Fruit fly (Drosophila melanogaster): ENCODE measurements around the gene CG2162.

The CG2162 gene

dm6 chr3L:3034779-3035643 is at the start of gene CG2162 (continued):
- TF ChIP-seq sisA (GFP tag; IDR thresholded peaks at IDR 0.05), result no peak
- no peak for TF ChIP-seq Hmr (GFP tag; optimal IDR thresholded peaks at IDR 0.05)
- no peak for TF ChIP-seq bsh (GFP tag; optimal IDR thresholded peaks at IDR 0.05)
- peak; percentile 31 for TF ChIP-seq Sry-δ (GFP tag; optimal IDR thresholded peaks at IDR 0.05)
- no peak for TF ChIP-seq oc (tag; optimal IDR thresholded peaks at IDR 0.05)
- TF ChIP-seq CG9876 (GFP tag; optimal IDR thresholded peaks at IDR 0.05), result no peak
- peak; percentile 22 for TF ChIP-seq CG1603 (tag; optimal IDR thresholded peaks at IDR 0.05)
- no peak for TF ChIP-seq Ets65A (GFP tag)
- TF ChIP-seq CG11560 (tag; IDR thresholded peaks at IDR 0.05), result no peak
- no peak for TF ChIP-seq NC2α (GFP tag; optimal IDR thresholded peaks at IDR 0.05)
- TF ChIP-seq bigmax (GFP tag; optimal IDR thresholded peaks at IDR 0.05), result no peak
- TF ChIP-seq CG10147 (GFP tag; optimal IDR thresholded peaks at IDR 0.05), result peak; percentile 36
- TF ChIP-seq HLH4C (GFP tag; IDR thresholded peaks at IDR 0.05; ENCODE audit: partially characterized antibody), result no peak
- no peak for TF ChIP-seq CG13624 (GFP tag; optimal IDR thresholded peaks at IDR 0.05)
- no peak for TF ChIP-seq Mes4 (GFP tag; optimal IDR thresholded peaks at IDR 0.05)
- TF ChIP-seq abd-A (tag; optimal IDR thresholded peaks at IDR 0.05), result no peak
- no peak for TF ChIP-seq sc (optimal IDR thresholded peaks at IDR 0.05)
- no peak for TF ChIP-seq sc (GFP tag; optimal IDR thresholded peaks at IDR 0.05)
- no peak for TF ChIP-seq cato (GFP tag; optimal IDR thresholded peaks at IDR 0.05; ENCODE audit: borderline replicate concordance)
- no peak for TF ChIP-seq ash1 (GFP tag; optimal IDR thresholded peaks at IDR 0.05)
- TF ChIP-seq Bgb (GFP tag; IDR thresholded peaks at IDR 0.05; ENCODE audit: partially characterized antibody), result peak; percentile 59
- peak; percentile 41 for TF ChIP-seq bbx (GFP tag; IDR thresholded peaks at IDR 0.05; ENCODE audit: partially characterized antibody)
- no peak for TF ChIP-seq CG8290 (GFP tag; optimal IDR thresholded peaks at IDR 0.05)
- TF ChIP-seq CG8290 (tag; optimal IDR thresholded peaks at IDR 0.05), result no peak
- no peak; the same call in 1 of the 2 replicates for TF ChIP-seq Adf1 (GFP tag; IDR thresholded peaks at IDR 0.05)
- peak; percentile 12 for TF ChIP-seq YL-1 (GFP tag; optimal IDR thresholded peaks at IDR 0.05)
- no peak for TF ChIP-seq zf30C (GFP tag; optimal IDR thresholded peaks at IDR 0.05)
- no peak for TF ChIP-seq CG6175 (GFP tag; IDR thresholded peaks at IDR 0.05)
- peak; percentile 7 for TF ChIP-seq CG12659 (GFP tag; optimal IDR thresholded peaks at IDR 0.05)
- no peak for TF ChIP-seq CG3281 (GFP tag; optimal IDR thresholded peaks at IDR 0.05)
- TF ChIP-seq dati (GFP tag; IDR thresholded peaks at IDR 0.05), result no peak
- no peak for TF ChIP-seq Eip74EF (GFP tag; optimal IDR thresholded peaks at IDR 0.05)
- TF ChIP-seq toy (GFP tag; IDR thresholded peaks at IDR 0.05), result no peak
- TF ChIP-seq Dek (tag; optimal IDR thresholded peaks at IDR 0.05), result no peak
- no peak for TF ChIP-seq ken (GFP tag; IDR thresholded peaks at IDR 0.05)
- TF ChIP-seq CG4404 (GFP tag; IDR thresholded peaks at IDR 0.05), result no peak
- TF ChIP-seq ranshi (GFP tag; IDR thresholded peaks at IDR 0.05), result no peak
- TF ChIP-seq E2f1 (GFP tag; IDR thresholded peaks at IDR 0.05), result no peak
- no peak for TF ChIP-seq CG4730 (GFP tag; IDR thresholded peaks at IDR 0.05)
- TF ChIP-seq sug (tag; optimal IDR thresholded peaks at IDR 0.05), result no peak
- TF ChIP-seq Fer1 (GFP tag; optimal IDR thresholded peaks at IDR 0.05), result peak; percentile 24
- TF ChIP-seq NC2β (GFP tag; optimal IDR thresholded peaks at IDR 0.05), result no peak
- peak; percentile 61 for TF ChIP-seq CG9797 (GFP tag; optimal IDR thresholded peaks at IDR 0.05)
- no peak for TF ChIP-seq az2 (GFP tag; optimal IDR thresholded peaks at IDR 0.05)
- TF ChIP-seq tap (tag; optimal IDR thresholded peaks at IDR 0.05), result no peak
- no peak for TF ChIP-seq CG11398 (GFP tag; optimal IDR thresholded peaks at IDR 0.05)
- no peak for TF ChIP-seq CG14050 (GFP tag; IDR thresholded peaks at IDR 0.05)
- TF ChIP-seq CG3163 (GFP tag; optimal IDR thresholded peaks at IDR 0.05), result no peak
- TF ChIP-seq CG3847 (GFP tag; IDR thresholded peaks at IDR 0.05), result no peak
- no peak for TF ChIP-seq Hsf (GFP tag; optimal IDR thresholded peaks at IDR 0.05)
